Worm (Caenorhabditis elegans): ENCODE results near the gene glrx-3.

The glrx-3 gene

ce11 chrV:4319867-4320266 lies 21.2 kb downstream of the glrx-3 start, which contains the start of gene ZC132.9:
Gene ZC132.9, minus strand, starts transcription at chrV:4319967.
- TF ChIP-seq nhr-47 (tag; optimal IDR thresholded peaks at IDR 0.05) (no peak), unc-98 (GFP tag; IDR thresholded peaks at IDR 0.05) (no peak), pag-3 (tag; optimal IDR thresholded peaks at IDR 0.05; ENCODE audit: borderline replicate concordance, insufficient read depth) (no peak), lin-13 (GFP tag; optimal IDR thresholded peaks at IDR 0.05) (no peak), dpl-1 (GFP tag; optimal IDR thresholded peaks at IDR 0.05) (no peak), fkh-8 (tag; optimal IDR thresholded peaks at IDR 0.05) (peak; percentile 38), C34B4.2 (tag; optimal IDR thresholded peaks at IDR 0.05) (no peak), egl-27 (tag; optimal IDR thresholded peaks at IDR 0.05) (no peak), nhr-20 (tag; optimal IDR thresholded peaks at IDR 0.05) (peak; percentile 8), fkh-10 (GFP tag; optimal IDR thresholded peaks at IDR 0.05) (no peak)

DNA sequence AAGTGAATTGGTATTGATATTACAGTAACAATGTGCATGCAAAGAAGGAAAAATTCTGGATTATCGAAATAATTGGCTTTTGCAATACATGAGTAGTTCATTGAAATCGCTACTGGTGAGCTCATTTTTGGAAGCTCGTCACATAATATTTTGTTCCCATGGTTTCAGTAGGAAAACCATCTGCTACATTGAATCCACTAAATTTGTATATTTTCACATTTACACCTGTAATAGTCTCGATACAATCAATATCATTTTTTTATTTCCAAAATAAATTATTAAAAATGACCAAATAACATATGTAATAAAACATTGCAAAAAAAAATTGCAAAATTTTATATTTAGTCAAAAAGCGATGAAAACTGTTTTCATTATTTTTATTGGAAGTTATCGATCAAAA lies 26.1 kb downstream of the glrx-3 start, which contains the start of gene srh-192:
TSS of gene srh-192 (minus strand) at position 101 of the 400 bp plus-strand sequence.
- TF ChIP-seq ceh-90 (tag; optimal IDR thresholded peaks at IDR 0.05) (no peak), rnt-1 (tag; optimal IDR thresholded peaks at IDR 0.05) (no peak), lsy-2 (tag; optimal IDR thresholded peaks at IDR 0.05) (no peak), nhr-90 (tag; optimal IDR thresholded peaks at IDR 0.05; ENCODE audit: poor library complexity) (no peak), ets-5 (GFP tag; IDR thresholded peaks at IDR 0.05) (no peak)

- TF ChIP-seq nhr-84 (tag; optimal IDR thresholded peaks at IDR 0.05) (no peak), nhr-28 (tag; optimal IDR thresholded peaks at IDR 0.05) (no peak), hlh-4 (tag; optimal IDR thresholded peaks at IDR 0.05) (no peak), irx-1 (tag; optimal IDR thresholded peaks at IDR 0.05) (no peak)
Observed at ce11 chrV:4304240-4304639, 36.9 kb downstream of the glrx-3 start.

DNA sequence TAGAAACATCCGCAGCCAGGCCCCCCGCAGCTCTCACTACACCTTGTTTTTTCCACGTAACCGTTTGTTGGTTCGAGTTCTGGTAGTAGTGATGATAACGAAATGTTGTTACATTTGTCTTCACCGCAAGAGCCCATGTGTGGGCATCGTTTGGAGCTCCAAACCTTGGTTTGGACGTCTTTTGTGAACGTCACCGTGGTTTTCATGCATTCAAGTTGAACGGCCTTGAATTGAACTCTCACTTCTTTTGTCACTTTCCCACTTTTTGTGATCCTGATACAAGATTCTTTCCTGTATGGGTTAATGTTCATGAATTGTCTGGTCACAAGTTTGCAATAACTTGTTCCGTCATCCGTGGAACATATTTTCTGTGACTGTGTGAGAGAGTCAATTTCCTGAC lies 37.3 kb downstream of the glrx-3 start:
- TF ChIP-seq nhr-85 (tag): no peak
- TF ChIP-seq unc-30 (tag; optimal IDR thresholded peaks at IDR 0.05): no peak
- no peak for TF ChIP-seq ceh-82 (tag; optimal IDR thresholded peaks at IDR 0.05)
- no peak for TF ChIP-seq elt-2 (tag; optimal IDR thresholded peaks at IDR 0.05)
- TF ChIP-seq F16B12.6 (tag; optimal IDR thresholded peaks at IDR 0.05): no peak

DNA sequence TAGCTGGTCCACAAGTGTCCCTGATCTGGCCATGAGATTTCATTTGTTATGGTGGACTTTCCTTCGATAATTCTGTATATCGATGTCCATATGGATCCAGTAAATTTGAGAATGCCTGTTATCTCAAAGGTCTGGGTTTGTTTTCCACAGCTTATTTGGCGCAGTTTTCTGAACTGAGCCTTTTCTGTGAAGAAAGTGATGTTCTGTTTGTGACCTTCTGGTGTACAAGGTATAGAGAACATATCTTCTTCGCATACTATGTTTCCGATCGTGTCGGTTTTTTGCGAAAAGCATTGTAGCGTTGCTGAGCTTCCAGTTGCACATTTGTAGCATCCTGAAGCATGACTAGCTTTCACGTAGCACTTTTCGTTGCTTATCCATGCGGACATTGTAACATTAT lies 38.3 kb downstream of the glrx-3 start:
- TF ChIP-seq lin-13 (GFP tag; optimal IDR thresholded peaks at IDR 0.05) (no peak), pqm-1 (tag; optimal IDR thresholded peaks at IDR 0.05) (no peak)

ce11 chrV:4299741-4300140 lies 41.4 kb downstream of the glrx-3 start, which contains the start of gene ZC132.3:
Gene ZC132.3, minus strand, starts transcription at chrV:4299841.
- TF ChIP-seq lin-39 (tag; optimal IDR thresholded peaks at IDR 0.05) (no peak), unc-62 (GFP tag; optimal IDR thresholded peaks at IDR 0.05) (no peak), unc-86 (tag; optimal IDR thresholded peaks at IDR 0.05) (no peak), blmp-1 (tag; optimal IDR thresholded peaks at IDR 0.05) (no peak), egl-27 (tag; optimal IDR thresholded peaks at IDR 0.05) (no peak), nhr-19 (GFP tag; conservative IDR thresholded peaks at IDR 0.05) (no peak), dsc-1 (tag; optimal IDR thresholded peaks at IDR 0.05) (no peak), aly-2 (tag; optimal IDR thresholded peaks at IDR 0.05) (no peak)

DNA sequence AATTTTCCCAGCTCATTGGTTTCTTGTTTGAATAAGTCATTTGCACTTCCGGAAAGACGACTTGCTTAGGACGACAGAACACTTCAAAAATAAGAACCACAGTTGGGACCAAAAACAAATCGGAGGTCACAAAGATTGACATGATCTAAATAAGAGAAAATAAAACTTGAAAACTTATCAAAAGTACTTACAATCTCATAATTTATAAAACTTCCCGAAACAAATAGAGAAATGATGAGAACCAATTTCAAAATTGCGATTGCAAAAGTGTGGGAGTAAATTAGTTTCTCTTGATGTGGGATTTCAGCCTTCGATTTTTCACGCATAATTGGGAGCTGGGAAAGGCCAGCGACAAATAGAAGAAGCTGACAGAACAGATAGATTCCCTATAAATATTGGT lies 42.5 kb downstream of the glrx-3 start, which contains the start of gene ZC132.11:
TSS of gene ZC132.11 (minus strand) at position 101 of the 400 bp plus-strand sequence.
- no peak for TF ChIP-seq sptf-1 (tag; optimal IDR thresholded peaks at IDR 0.05)
- TF ChIP-seq ets-5 (GFP tag; IDR thresholded peaks at IDR 0.05): no peak
- TF ChIP-seq grh-1 (GFP tag; IDR thresholded peaks at IDR 0.05): no peak

All from whole organism, L1 larva.